Worm (Caenorhabditis elegans) whole organism, late embryonic: Measurements from ENCODE around the gene basl-1.

Experiments used
- C08G9.2 ChIP-seq: sonication (generic microtip); optimal IDR thresholded peaks from 2 replicates; lab custom pipeline; 2016; ENCODE audit warnings: mild to moderate bottlenecking, missing genetic modification characterization, moderate library complexity, missing compliant biosample characterization
- F13H6.1 ChIP-seq: sonication (generic microtip); optimal IDR thresholded peaks from 2 replicates; lab custom pipeline; 2016; ENCODE audit warnings: missing genetic modification characterization, missing compliant biosample characterization
- Y22D7AL.16 ChIP-seq: sonication (generic microtip); optimal IDR thresholded peaks from 2 replicates; lab custom pipeline; 2016; ENCODE audit warnings: missing genetic modification characterization, missing compliant biosample characterization
- ceh-2 ChIP-seq: sonication (generic microtip); optimal IDR thresholded peaks from 2 replicates; lab custom pipeline; 2016; ENCODE audit warnings: missing genotype, missing genetic modification characterization, missing compliant biosample characterization
- ceh-22 ChIP-seq: sonication (generic microtip); optimal IDR thresholded peaks from 2 replicates; lab custom pipeline; 2017; ENCODE audit warnings: missing biosample characterization, missing genetic modification characterization
- ceh-24 ChIP-seq: sonication (generic microtip); optimal IDR thresholded peaks from 2 replicates; lab custom pipeline; 2016; ENCODE audit warnings: mild to moderate bottlenecking, missing genetic modification characterization, missing compliant biosample characterization
- ceh-31 ChIP-seq: sonication (generic microtip); optimal IDR thresholded peaks from 2 replicates; lab custom pipeline; 2016; ENCODE audit warnings: missing genetic modification characterization, missing compliant biosample characterization
- ceh-6 ChIP-seq: fragments of 200-800 bp; sonication (Bioruptor generic); optimal IDR thresholded peaks from 2 replicates; lab custom pipeline; 2018; ENCODE audit warnings: mild to moderate bottlenecking, missing genetic modification characterization, missing compliant biosample characterization
- ceh-9 ChIP-seq: sonication (generic microtip); optimal IDR thresholded peaks from 2 replicates; lab custom pipeline; 2016; ENCODE audit warnings: mild to moderate bottlenecking, missing genetic modification characterization, inconsistent platforms, missing compliant biosample characterization
- che-1 ChIP-seq: sonication (generic microtip); optimal IDR thresholded peaks from 2 replicates; lab custom pipeline; 2016; ENCODE audit warnings: mild to moderate bottlenecking, missing genetic modification characterization, missing compliant biosample characterization
- dmd-4 ChIP-seq: sonication (generic microtip); optimal IDR thresholded peaks from 2 replicates; lab custom pipeline; 2016; ENCODE audit warnings: borderline replicate concordance, missing genetic modification characterization, missing compliant biosample characterization
- dve-1 ChIP-seq: sonication (generic microtip); optimal IDR thresholded peaks from 2 replicates; lab custom pipeline; 2017; ENCODE audit warnings: antibody characterized with exemption, mild to moderate bottlenecking, missing genetic modification characterization, missing compliant biosample characterization
- elt-2 ChIP-seq: sonication (generic microtip); optimal IDR thresholded peaks from 2 replicates; lab custom pipeline; 2016; ENCODE audit warnings: missing genetic modification reagents, missing genetic modification characterization, missing compliant biosample characterization
- elt-4 ChIP-seq: sonication (generic microtip); optimal IDR thresholded peaks from 2 replicates; lab custom pipeline; 2016; ENCODE audit warnings: missing genetic modification characterization, missing compliant biosample characterization
- ets-4 ChIP-seq: sonication (generic microtip); optimal IDR thresholded peaks from 2 replicates; lab custom pipeline; 2016; ENCODE audit warnings: missing genetic modification characterization, missing compliant biosample characterization
- eyg-1 ChIP-seq: sonication (generic microtip); optimal IDR thresholded peaks from 2 replicates; lab custom pipeline; 2016; ENCODE audit warnings: missing genotype, missing genetic modification characterization, missing compliant biosample characterization
- fkh-10 ChIP-seq: fragments of 150-350 bp; optimal IDR thresholded peaks from 2 replicates; lab custom pipeline; 2014; ENCODE audit warnings: missing biosample characterization, missing genetic modification reagents, missing genetic modification characterization
- fkh-6 ChIP-seq: sonication (generic microtip); optimal IDR thresholded peaks from 2 replicates; lab custom pipeline; 2016; ENCODE audit warnings: missing genetic modification characterization, missing compliant biosample characterization
- hlh-13 ChIP-seq: fragments of 200-800 bp; sonication (Bioruptor generic); optimal IDR thresholded peaks from 2 replicates; lab custom pipeline; 2018; ENCODE audit warnings: mild to moderate bottlenecking, missing genetic modification characterization, missing compliant biosample characterization
- hlh-15 ChIP-seq: sonication (generic microtip); optimal IDR thresholded peaks from 2 replicates; lab custom pipeline; 2016; ENCODE audit warnings: missing genetic modification characterization, missing compliant biosample characterization
- lim-6 ChIP-seq: sonication (generic microtip); optimal IDR thresholded peaks from 2 replicates; lab custom pipeline; 2016; ENCODE audit warnings: missing genetic modification characterization, missing compliant biosample characterization
- mec-3 ChIP-seq: sonication (generic microtip); optimal IDR thresholded peaks from 2 replicates; lab custom pipeline; 2016; ENCODE audit warnings: borderline replicate concordance, missing genetic modification characterization, missing compliant biosample characterization
- nhr-11 ChIP-seq: fragments of 150-350 bp; optimal IDR thresholded peaks from 2 replicates; lab custom pipeline; 2014; ENCODE audit warnings: missing biosample characterization, missing genetic modification characterization
- npax-4 ChIP-seq: sonication (generic microtip); optimal IDR thresholded peaks from 2 replicates; lab custom pipeline; 2016; ENCODE audit warnings: missing genetic modification characterization, missing compliant biosample characterization
- pag-3 ChIP-seq: sonication (generic microtip); optimal IDR thresholded peaks from 2 replicates; lab custom pipeline; 2016; ENCODE audit warnings: missing compliant biosample characterization, missing genetic modification characterization, borderline replicate concordance
- pax-1 ChIP-seq: fragments of 150-350 bp; optimal IDR thresholded peaks from 2 replicates; lab custom pipeline; 2014; ENCODE audit warnings: missing biosample characterization, missing genetic modification characterization
- pha-4 ChIP-seq: fragments of 150-350 bp; optimal IDR thresholded peaks from 2 replicates; lab custom pipeline; 2018; ENCODE audit warnings: missing biosample characterization, missing genetic modification reagents, missing genetic modification characterization
- pqm-1 ChIP-seq: sonication (generic microtip); optimal IDR thresholded peaks from 2 replicates; lab custom pipeline; 2016; ENCODE audit warnings: missing genetic modification characterization, missing compliant biosample characterization
- pros-1 ChIP-seq: fragments of 150-350 bp; optimal IDR thresholded peaks from 2 replicates; lab custom pipeline; 2014; ENCODE audit warnings: missing biosample characterization, missing genetic modification reagents, missing genetic modification characterization
- ref-2 ChIP-seq: sonication (generic microtip); optimal IDR thresholded peaks from 2 replicates; lab custom pipeline; 2016; ENCODE audit warnings: missing genetic modification characterization, missing compliant biosample characterization
- rnt-1 ChIP-seq: sonication (generic microtip); optimal IDR thresholded peaks from 2 replicates; lab custom pipeline; 2016; ENCODE audit warnings: missing genetic modification characterization, missing compliant biosample characterization
- sox-2 ChIP-seq: fragments of 200-800 bp; sonication (Bioruptor generic); IDR thresholded peaks from 2 replicates; pipeline ENCODE4 v1.3.6; 2022; ENCODE audit warnings: missing genetic modification reagents, missing genetic modification characterization, missing compliant biosample characterization
- sox-4 ChIP-seq: sonication (generic microtip); optimal IDR thresholded peaks from 2 replicates; lab custom pipeline; 2017; ENCODE audit warnings: mild to moderate bottlenecking, missing genetic modification characterization, inconsistent platforms, missing compliant biosample characterization
- syd-9 ChIP-seq: sonication (generic microtip); optimal IDR thresholded peaks from 2 replicates; lab custom pipeline; 2016; ENCODE audit warnings: mild to moderate bottlenecking, missing genetic modification characterization, moderate library complexity, missing compliant biosample characterization
- tbx-2 ChIP-seq: sonication (generic microtip); optimal IDR thresholded peaks from 2 replicates; lab custom pipeline; 2016; ENCODE audit warnings: missing genetic modification characterization, missing compliant biosample characterization
- tbx-7 ChIP-seq: sonication (generic microtip); optimal IDR thresholded peaks from 2 replicates; lab custom pipeline; 2016; ENCODE audit warnings: missing genotype, missing genetic modification characterization, missing compliant biosample characterization
- unc-3 ChIP-seq, 2 experiments: fragments of 200-800 bp in 1 of 2; sonication (Bioruptor generic) in 1 of 2; sonication (generic microtip) in 1 of 2; conservative IDR thresholded peaks in 1 of 2; optimal IDR thresholded peaks in 1 of 2; 2 replicates each; pipeline versions ENCODE4 v1.3.6 to Lab custom; 2016 to 2022; ENCODE audit warnings: missing compliant biosample characterization in 2 of 2, missing genetic modification characterization in 2 of 2, missing genetic modification reagents in 1 of 2
- unc-55 ChIP-seq: sonication (generic microtip); optimal IDR thresholded peaks from 2 replicates; lab custom pipeline; 2017; ENCODE audit warnings: missing biosample characterization, missing genetic modification reagents, missing genetic modification characterization
- unc-86 ChIP-seq: sonication (generic microtip); optimal IDR thresholded peaks from 2 replicates; lab custom pipeline; 2016; ENCODE audit warnings: missing genetic modification characterization, missing compliant biosample characterization
- zip-5 ChIP-seq: sonication (generic microtip); optimal IDR thresholded peaks from 2 replicates; lab custom pipeline; 2016; ENCODE audit warnings: missing genetic modification characterization, missing compliant biosample characterization
- ztf-16 ChIP-seq: sonication (generic microtip); optimal IDR thresholded peaks from 2 replicates; lab custom pipeline; 2017; ENCODE audit warnings: missing genetic modification characterization, missing compliant biosample characterization

basl-1 gene

DNA sequence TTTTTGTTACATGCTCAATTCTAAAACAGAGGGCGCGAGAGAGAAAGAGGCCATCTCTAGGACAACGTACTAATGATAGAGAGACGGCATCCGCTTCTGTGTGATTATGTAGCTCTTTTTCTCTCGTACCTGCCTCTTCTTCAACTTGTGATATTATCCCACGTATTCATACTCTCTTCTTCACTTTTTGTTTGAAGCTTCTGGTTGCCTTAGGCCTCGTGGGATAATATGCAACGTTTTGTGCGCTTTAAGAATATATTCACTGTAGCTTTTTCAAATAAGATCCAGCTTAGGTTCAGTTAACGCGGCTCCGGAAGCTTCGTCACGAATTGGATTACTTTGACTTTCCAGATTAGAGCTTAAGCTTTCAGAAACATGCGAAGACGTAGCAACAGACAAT lies 32.0 kb upstream of the basl-1 start, which contains the start of the genes F56D2.8 and uev-2:
Gene F56D2.8, minus strand, starts transcription at position 101 of the 400 bp plus-strand sequence.
Gene uev-2, plus strand, starts transcription at position 360 of the 400 bp plus-strand sequence.
- TF ChIP-seq che-1 (tag; lab: Kevin White, UChicago) (no peak), npax-4 (tag; lab: Kevin White, UChicago) (no peak), unc-86 (no peak), elt-2 (tag; lab: Kevin White, UChicago) (no peak), C08G9.2 (tag; lab: Kevin White, UChicago) (no peak), dve-1 (tag; lab: Kevin White, UChicago) (no peak), ref-2 (tag; lab: Kevin White, UChicago) (no peak)

DNA sequence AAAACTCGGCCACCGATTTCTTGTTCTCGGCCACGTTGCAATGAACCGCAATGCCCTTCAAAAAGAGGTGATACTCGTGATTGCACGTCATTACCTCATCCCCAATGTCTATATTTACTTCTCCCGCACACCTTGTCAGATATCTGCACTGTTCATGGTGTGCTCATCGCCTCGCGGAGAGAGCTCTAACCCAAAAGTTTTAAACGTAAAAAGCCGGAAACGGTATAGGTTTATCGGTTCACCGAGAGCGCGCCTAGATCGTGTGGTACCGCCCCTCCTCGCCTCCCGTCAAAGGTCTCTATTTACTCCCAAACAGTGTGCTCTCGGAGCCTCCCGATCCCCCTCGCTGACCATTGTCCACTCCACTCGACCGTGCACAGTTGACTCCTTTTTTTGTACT lies 30.1 kb upstream of the basl-1 start, which contains the start of gene F56D2.3:
Gene F56D2.3, plus strand, starts transcription at position 301 of the 400 bp plus-strand sequence.
- TF ChIP-seq hlh-15 (tag; lab: Kevin White, UChicago) (no peak), unc-55 (no peak), ceh-24 (no peak), pha-4 (tag; lab: Kevin White, UChicago) (no peak), ets-4 (tag; lab: Kevin White, UChicago) (peak; percentile 1), pqm-1 (tag; lab: Kevin White, UChicago) (no peak), zip-5 (tag; lab: Kevin White, UChicago) (no peak), fkh-10 (GFP tag; lab: Kevin White, UChicago) (no peak), nhr-11 (tag; lab: Kevin White, UChicago) (no peak), sox-4 (tag; lab: Kevin White, UChicago) (no peak), pax-1 (tag; lab: Kevin White, UChicago) (peak; percentile 16), unc-3 (GFP tag; conservative IDR thresholded peaks at IDR 0.05; lab: Robert Waterston, UW) (no peak), unc-3 (tag; optimal IDR thresholded peaks at IDR 0.05; lab: Kevin White, UChicago) (no peak), sox-2 (GFP tag; lab: Robert Waterston, UW) (no peak), lim-6 (no peak), tbx-2 (no peak)

DNA sequence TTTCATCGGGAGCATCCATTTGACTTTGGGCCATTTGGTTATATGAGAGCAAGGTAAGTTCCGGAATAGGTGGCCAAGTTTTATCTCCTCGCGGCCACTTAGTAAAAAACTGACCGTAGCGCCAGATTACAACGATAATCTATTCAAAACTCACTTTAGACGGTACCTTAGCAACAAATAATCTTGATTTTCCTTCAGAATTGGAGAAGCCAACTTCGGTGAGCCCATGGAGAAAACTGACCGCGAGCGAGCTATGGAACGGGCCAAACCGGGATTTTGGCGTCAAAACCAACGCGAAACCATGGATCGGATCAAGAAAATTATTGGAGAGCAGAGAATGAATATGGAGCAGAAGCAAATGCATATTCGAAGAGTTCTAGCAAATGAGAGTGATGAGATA lies 29.0 kb upstream of the basl-1 start:
- TF ChIP-seq ceh-9: no peak
- TF ChIP-seq ref-2 (tag; lab: Kevin White, UChicago): no peak
- TF ChIP-seq elt-2 (tag; lab: Kevin White, UChicago): no peak
- no peak for TF ChIP-seq pag-3 (tag; lab: Kevin White, UChicago)
- no peak for TF ChIP-seq pqm-1 (tag; lab: Kevin White, UChicago)
- TF ChIP-seq elt-4 (tag; lab: Kevin White, UChicago): no peak
- no peak for TF ChIP-seq tbx-7 (tag; lab: Kevin White, UChicago)
- no peak for TF ChIP-seq ceh-31 (tag; lab: Kevin White, UChicago)
- no peak for TF ChIP-seq Y22D7AL.16 (tag; lab: Kevin White, UChicago)
- TF ChIP-seq tbx-2: no peak
- TF ChIP-seq ceh-2: no peak
- no peak for TF ChIP-seq ceh-22 (tag; lab: Kevin White, UChicago)
- TF ChIP-seq unc-55: no peak
- no peak for TF ChIP-seq ceh-6 (GFP tag; lab: Kevin White, UChicago)
- TF ChIP-seq dmd-4 (tag; lab: Kevin White, UChicago): no peak
- TF ChIP-seq nhr-11 (tag; lab: Kevin White, UChicago): no peak
- TF ChIP-seq eyg-1 (tag; lab: Kevin White, UChicago): no peak
- no peak for TF ChIP-seq F13H6.1 (tag; lab: Kevin White, UChicago)
- TF ChIP-seq ztf-16 (tag; lab: Kevin White, UChicago): no peak
- TF ChIP-seq hlh-13 (GFP tag; lab: Kevin White, UChicago): no peak

DNA sequence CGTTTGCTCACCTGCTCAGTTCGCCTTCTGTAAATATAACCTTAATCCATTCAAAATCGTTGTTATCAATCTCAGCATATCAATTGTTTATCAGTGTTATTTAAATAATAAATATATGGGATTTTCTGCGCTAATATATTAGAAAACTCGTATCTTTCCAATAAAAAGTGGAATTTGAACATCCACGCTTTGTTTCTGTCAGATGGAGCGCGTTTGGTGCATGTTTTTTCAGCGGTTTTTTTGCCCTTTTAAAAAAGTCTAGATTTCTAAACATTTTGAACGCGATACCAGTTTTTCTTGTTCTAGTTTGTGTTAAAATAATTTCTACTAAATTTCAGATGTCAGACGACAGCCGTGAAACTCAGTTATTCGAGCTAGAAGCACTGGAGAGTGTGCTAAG lies 27.8 kb upstream of the basl-1 start, which contains the start of gene F56D2.2:
Gene F56D2.2, plus strand, starts transcription at position 339 of the 400 bp plus-strand sequence.
- TF ChIP-seq mec-3 (no peak), pqm-1 (tag; lab: Kevin White, UChicago) (no peak), tbx-7 (tag; lab: Kevin White, UChicago) (no peak), ceh-31 (tag; lab: Kevin White, UChicago) (no peak), pros-1 (tag; lab: Kevin White, UChicago) (no peak), F13H6.1 (tag; lab: Kevin White, UChicago) (no peak), unc-3 (GFP tag; conservative IDR thresholded peaks at IDR 0.05; lab: Robert Waterston, UW) (no peak), unc-3 (tag; optimal IDR thresholded peaks at IDR 0.05; lab: Kevin White, UChicago) (no peak), fkh-6 (no peak), rnt-1 (tag; lab: Kevin White, UChicago) (no peak), syd-9 (tag; lab: Kevin White, UChicago) (no peak), tbx-2 (no peak)
